Worm (Caenorhabditis elegans): ENCODE results near the gene mam-3.

DNA sequence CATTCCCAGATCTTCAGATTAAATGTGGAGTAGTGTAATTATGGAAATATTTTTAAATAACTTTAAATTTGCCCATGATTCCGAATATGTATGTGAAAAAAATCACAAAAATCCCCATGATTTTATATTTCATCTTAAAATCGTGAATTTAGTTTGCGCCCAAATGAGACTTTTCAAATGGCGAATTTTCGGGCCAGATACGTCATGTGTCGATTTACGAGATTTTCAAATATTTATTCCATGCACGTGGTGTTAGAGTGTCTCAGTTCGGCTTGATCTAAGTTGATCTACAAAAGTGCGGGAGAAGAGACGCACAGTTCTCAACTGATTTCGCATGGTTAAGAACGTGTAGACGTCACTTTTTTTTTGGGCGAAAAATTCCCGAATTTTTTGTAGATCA is 37.3 kb upstream of the mam-3 start, which contains the start of gene Y38H8A.1:
- no peak for TF ChIP-seq nhr-120 (GFP tag; IDR thresholded peaks at IDR 0.05)
- TF ChIP-seq attf-6 (GFP tag; IDR thresholded peaks at IDR 0.05), result no peak
- TF ChIP-seq nhr-90 (tag; optimal IDR thresholded peaks at IDR 0.05), result no peak
- TF ChIP-seq ztf-26 (tag; optimal IDR thresholded peaks at IDR 0.05), result no peak

Measured in whole organism, young adult.